Worm (Caenorhabditis elegans) whole organism, L4/young adult: ENCODE measurements around the gene smcr-8.

ENCODE experiments used
- W03F9.2 ChIP-seq: fragments of 150-350 bp; optimal IDR thresholded peaks from 2 replicates; lab custom pipeline; 2014; ENCODE audit warnings: missing biosample characterization, missing genetic modification characterization
- dao-5 ChIP-seq: sonication (generic microtip); optimal IDR thresholded peaks from 2 replicates; lab custom pipeline; 2016; ENCODE audit warnings: missing genotype, missing genetic modification characterization, moderate library complexity, missing compliant biosample characterization
- him-1 ChIP-seq: sonication (generic microtip); optimal IDR thresholded peaks from 2 replicates; lab custom pipeline; 2016; ENCODE audit warnings: missing genotype, missing genetic modification reagents, missing genetic modification characterization, missing compliant biosample characterization

smcr-8 gene

ce11 chrIII:4984444-4985086 is 14.6 kb upstream of the smcr-8 start, which contains the start of gene C27F2.7:
TSS of gene C27F2.7 (minus strand) at chrIII:4984494.
- TF ChIP-seq dao-5 (no peak), him-1 (tag; lab: Kevin White, UChicago) (no peak), W03F9.2 (tag; lab: Kevin White, UChicago) (no peak)

DNA sequence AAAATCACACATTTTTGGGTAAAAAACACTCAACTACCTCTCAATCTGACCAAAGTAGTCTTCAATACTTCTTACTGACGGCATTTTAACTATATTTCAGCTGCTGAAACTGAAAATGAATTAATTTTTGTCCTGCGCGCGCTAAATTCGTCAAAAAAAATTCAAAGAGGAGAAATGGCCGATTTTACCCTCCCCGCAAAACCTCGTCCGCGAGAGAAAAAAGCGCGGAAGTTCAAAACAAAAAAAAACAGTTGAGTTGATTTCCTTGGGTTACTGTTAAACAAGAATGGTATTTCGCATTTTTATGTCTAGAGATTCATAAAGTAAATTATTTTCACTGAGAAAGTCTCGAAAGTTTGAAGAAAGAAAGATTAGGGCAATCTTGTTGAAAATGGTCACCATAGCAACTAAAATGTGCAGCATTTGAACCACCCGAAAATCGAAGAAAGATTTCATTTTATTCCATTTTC is 12.3 kb upstream of the smcr-8 start, which contains the start of the genes C27F2.10 and wdr-60:
Gene C27F2.10 (minus strand): TSS at position 109 of the 470 bp plus-strand sequence.
Gene wdr-60 (plus strand): TSS at position 420 of the 470 bp plus-strand sequence.
- TF ChIP-seq him-1 (tag; lab: Kevin White, UChicago) (no peak), dao-5 (no peak), W03F9.2 (tag; lab: Kevin White, UChicago) (no peak)

DNA sequence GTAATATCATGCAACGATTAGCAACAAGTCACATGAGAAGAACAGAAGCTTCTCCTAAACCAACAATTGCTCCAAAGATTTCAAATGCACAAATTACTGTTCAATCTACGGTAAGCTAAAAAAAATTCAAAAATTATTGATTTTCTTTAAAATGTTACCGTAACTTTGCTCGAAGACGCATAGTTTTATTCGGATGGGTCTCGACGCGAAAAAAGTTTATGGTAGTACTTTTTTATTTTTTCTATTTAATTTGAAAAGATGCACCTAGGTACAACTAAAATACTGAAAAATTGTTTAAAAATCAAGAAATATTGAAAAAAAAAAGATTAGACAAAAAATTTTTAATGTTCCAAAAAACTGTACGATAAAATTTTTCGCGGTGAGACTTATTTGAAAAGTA is 11.5 kb upstream of the smcr-8 start:
- TF ChIP-seq W03F9.2 (tag; lab: Kevin White, UChicago), result no peak

ce11 chrIII:4998111-4998859 is 890 bp upstream of the smcr-8 start, which contains the start of gene tmem-131:
TSS of gene tmem-131 (minus strand) at chrIII:4998161.
- TF ChIP-seq dao-5 (no peak), W03F9.2 (tag; lab: Kevin White, UChicago) (no peak), him-1 (tag; lab: Kevin White, UChicago) (no peak)

DNA sequence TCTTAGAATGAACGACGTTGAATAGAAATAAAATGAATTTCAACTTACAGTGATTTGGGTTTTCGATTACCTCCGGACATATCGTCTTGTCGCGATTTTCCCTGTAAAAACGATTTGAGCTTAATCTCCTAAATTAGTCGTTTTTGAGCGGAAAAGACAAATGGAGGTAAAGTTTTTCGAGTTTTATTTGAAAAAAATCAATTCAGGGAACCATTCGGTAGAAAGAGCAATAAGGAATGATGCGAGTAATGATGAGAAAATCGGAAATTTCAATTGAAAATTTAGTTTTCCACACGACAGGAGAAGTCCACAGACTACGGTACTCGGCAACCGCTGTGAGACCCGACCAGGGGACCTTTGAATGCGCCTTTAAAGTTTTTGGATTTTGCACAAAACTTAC is 3.1 kb downstream of the smcr-8 start, which contains the start of gene R144.10:
Gene R144.10 (minus strand): TSS at position 101 of the 400 bp plus-strand sequence.
- TF ChIP-seq dao-5 (no peak), him-1 (tag; lab: Kevin White, UChicago) (no peak), W03F9.2 (tag; lab: Kevin White, UChicago) (no peak)

DNA sequence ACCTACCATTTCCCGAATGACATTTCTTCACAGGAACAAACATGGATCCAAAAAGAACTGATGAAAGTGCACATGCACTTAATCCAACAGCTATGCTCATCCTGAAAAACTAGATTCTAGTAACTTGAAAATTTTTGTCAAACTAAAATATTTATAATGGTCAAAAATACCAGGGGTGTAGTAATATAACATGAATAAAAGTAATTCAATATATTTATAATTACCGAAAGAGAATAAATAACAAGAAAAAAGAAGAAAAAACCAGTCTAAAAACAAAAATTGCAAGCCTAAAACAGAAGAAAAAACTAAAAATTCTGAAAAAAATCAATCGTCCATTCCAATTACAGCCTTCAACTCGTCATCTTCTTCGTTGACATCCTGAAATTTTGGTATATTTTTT is 5.4 kb downstream of the smcr-8 start, which contains the start of gene R144.6:
Gene R144.6 (minus strand): TSS at position 101 of the 400 bp plus-strand sequence.
- TF ChIP-seq him-1 (tag; lab: Kevin White, UChicago) (no peak), W03F9.2 (tag; lab: Kevin White, UChicago) (no peak), dao-5 (no peak)

- TF ChIP-seq him-1 (tag; lab: Kevin White, UChicago), result no peak
- TF ChIP-seq W03F9.2 (tag; lab: Kevin White, UChicago), result no peak
- no peak for TF ChIP-seq dao-5
These were observed 7.7 kb downstream of the smcr-8 start, which contains the start of gene R144.12 for ce11 chrIII:5006881-5007280. TSS of gene R144.12 (minus strand) at chrIII:5006981.

DNA sequence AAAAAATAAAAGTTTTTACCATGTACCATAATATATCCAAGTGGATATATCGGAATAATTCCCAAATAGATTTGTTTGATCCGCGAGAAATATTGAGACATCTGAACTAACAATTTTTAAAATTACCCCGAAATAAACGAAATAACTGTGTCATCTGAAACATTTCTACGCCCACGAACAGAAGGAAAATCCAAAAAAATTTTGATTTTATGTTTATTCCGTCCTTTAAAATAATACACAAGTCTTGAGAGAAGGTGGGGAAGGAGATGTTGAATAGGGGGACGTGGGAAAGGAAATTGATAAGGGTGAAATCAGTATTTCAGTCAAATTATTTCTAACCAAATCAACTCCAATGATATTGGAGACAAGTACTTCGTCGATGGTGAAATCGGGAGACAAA is 9.6 kb downstream of the smcr-8 start, which contains the start of gene R144.11:
Gene R144.11 (minus strand): TSS at position 101 of the 400 bp plus-strand sequence.
- TF ChIP-seq him-1 (tag; lab: Kevin White, UChicago) (no peak), W03F9.2 (tag; lab: Kevin White, UChicago) (no peak), dao-5 (no peak)

ce11 chrIII:5010723-5011122 is 11.5 kb downstream of the smcr-8 start:
- TF ChIP-seq him-1 (tag; lab: Kevin White, UChicago), result no peak
- no peak for TF ChIP-seq W03F9.2 (tag; lab: Kevin White, UChicago)
- no peak for TF ChIP-seq dao-5

- TF ChIP-seq dao-5 (no peak), W03F9.2 (tag; lab: Kevin White, UChicago) (no peak), him-1 (tag; lab: Kevin White, UChicago) (no peak)
These were observed 13.3 kb downstream of the smcr-8 start for ce11 chrIII:5012460-5012859.

DNA sequence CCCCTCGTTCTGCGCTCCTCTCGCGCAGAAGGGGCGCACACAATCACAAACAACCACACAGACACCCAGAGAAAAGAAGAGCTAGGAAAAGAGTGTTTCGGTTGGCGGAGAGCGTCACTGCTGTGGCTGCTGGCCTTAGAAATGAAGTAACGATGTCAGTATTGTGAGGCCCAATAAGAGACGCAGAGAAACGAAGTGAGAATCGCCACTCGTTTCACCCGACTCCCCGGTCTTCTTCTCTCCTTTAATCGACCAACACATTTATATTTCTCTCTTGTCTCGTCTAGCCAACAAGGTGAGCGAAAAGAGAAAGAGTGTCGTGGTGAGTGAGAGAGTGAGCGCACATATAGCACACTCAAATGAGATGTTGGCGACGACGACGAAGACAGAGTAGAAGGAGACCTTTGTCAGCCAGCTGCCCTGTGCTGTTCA is 14.8 kb downstream of the smcr-8 start:
- TF ChIP-seq him-1 (tag; lab: Kevin White, UChicago) (peak; percentile 67), dao-5 (no peak), W03F9.2 (tag; lab: Kevin White, UChicago) (peak; percentile 57)

DNA sequence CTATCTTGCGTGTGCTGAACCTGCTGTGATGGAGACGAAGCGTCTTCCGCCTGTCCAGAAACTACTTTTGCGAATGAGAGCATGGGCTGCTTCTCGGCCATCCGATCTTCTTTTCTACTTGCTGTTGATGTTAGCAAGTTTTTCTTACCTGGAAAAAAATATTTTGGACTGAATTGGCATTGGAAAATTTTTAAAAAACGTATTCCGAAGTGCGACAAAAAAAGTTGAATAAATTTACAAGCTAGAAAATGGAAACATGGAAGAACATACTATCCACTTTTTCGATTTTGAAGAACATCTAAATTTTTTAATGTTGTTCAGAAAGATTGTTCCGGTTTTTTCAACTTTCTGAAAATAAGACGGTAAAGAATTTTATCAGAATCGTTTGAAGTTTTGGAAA is 18.4 kb downstream of the smcr-8 start, which contains the start of gene larp-1:
Gene larp-1 (minus strand): TSS at position 101 of the 400 bp plus-strand sequence.
- TF ChIP-seq dao-5, result no peak
- no peak for TF ChIP-seq W03F9.2 (tag; lab: Kevin White, UChicago)
- no peak for TF ChIP-seq him-1 (tag; lab: Kevin White, UChicago)

DNA sequence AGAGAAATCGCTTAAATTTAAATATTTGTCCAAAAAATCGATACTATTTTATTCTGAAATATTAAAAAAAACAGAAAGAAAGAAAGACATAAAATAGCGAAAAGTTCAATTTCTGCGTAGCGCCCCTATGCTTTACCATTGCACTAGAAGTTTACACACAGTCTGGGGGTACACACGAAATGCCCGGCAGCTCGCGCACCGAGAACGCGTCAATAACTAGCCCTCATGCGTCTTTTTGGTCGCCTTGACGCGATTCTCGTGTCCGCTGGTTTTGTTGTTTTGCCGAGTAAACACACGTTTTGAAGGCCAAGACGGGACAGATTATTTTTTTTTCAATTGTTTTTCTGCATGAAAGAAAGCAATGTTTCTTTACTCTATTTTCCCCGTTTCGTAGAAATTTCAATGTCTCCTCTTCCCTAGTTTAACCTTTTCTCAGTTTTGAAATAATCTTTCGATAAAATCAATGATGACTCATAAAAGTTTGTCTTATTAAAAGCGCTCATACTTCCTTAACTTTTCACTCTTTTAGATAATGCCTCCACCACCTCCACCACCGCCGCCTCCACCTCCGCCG is 19.0 kb downstream of the smcr-8 start, which contains the start of gene wip-1:
Gene wip-1 (plus strand): TSS at position 524 of the 574 bp plus-strand sequence.
- TF ChIP-seq dao-5, result peak; percentile 72
- peak; percentile 98 for TF ChIP-seq W03F9.2 (tag; lab: Kevin White, UChicago)
- peak; percentile 98 for TF ChIP-seq him-1 (tag; lab: Kevin White, UChicago)
